Worm (Caenorhabditis elegans) whole organism, L4 larva: Measurements from ENCODE around the gene nlp-21.

Source experiments
- F26F4.8 ChIP-seq: fragments of 200-800 bp; sonication (Bioruptor generic); conservative IDR thresholded peaks from 2 replicates; pipeline ENCODE4 v1.3.6; 2022; ENCODE audit warnings: missing genetic modification characterization, missing compliant biosample characterization
- T20F7.1 ChIP-seq: fragments of 200-800 bp; sonication (Bioruptor generic); optimal IDR thresholded peaks from 2 replicates; lab custom pipeline; 2018; ENCODE audit warnings: mild to moderate bottlenecking, missing genetic modification characterization, missing compliant biosample characterization
- Y105C5A.15 ChIP-seq: fragments of 200-800 bp; sonication (Bioruptor generic); IDR thresholded peaks from 2 replicates; pipeline ENCODE4 v1.3.6; 2022; ENCODE audit warnings: missing genetic modification characterization, missing compliant biosample characterization
- Y48G9A.11 ChIP-seq: fragments of 200-800 bp; sonication (Bioruptor generic); IDR thresholded peaks from 2 replicates; pipeline ENCODE4 v1.3.6; 2022; ENCODE audit warnings: missing genetic modification reagents, missing genetic modification characterization, missing compliant biosample characterization
- ama-1 ChIP-seq: fragments of 150-350 bp; optimal IDR thresholded peaks from 2 replicates; lab custom pipeline; 2014; ENCODE audit warnings: inconsistent platforms, mixed read lengths
- arid-1 ChIP-seq: fragments of 200-800 bp; sonication (Bioruptor generic); conservative IDR thresholded peaks from 2 replicates; pipeline ENCODE4 v1.3.6; 2022; ENCODE audit warnings: missing genetic modification reagents, missing genetic modification characterization, missing compliant biosample characterization
- ceh-32 ChIP-seq: sonication (generic microtip); optimal IDR thresholded peaks from 2 replicates; lab custom pipeline; 2016; ENCODE audit warnings: mild to moderate bottlenecking, missing genetic modification characterization, missing compliant biosample characterization; ENCODE audit not compliant: poor library complexity
- ceh-62 ChIP-seq: sonication (generic microtip); optimal IDR thresholded peaks from 2 replicates; lab custom pipeline; 2017; ENCODE audit warnings: missing biosample characterization, missing genetic modification characterization
- ces-1 ChIP-seq: fragments of 150-350 bp; sonication (generic microtip); optimal IDR thresholded peaks from 4 replicates; lab custom pipeline; 2014; ENCODE audit warnings: missing biosample characterization, missing genetic modification reagents, missing genetic modification characterization
- dmd-6 ChIP-seq: fragments of 200-800 bp; sonication (Bioruptor generic); IDR thresholded peaks from 2 replicates; pipeline ENCODE4 v1.3.6; 2022; ENCODE audit warnings: missing genetic modification reagents, missing genetic modification characterization, missing compliant biosample characterization
- hif-1 ChIP-seq, 2 experiments: sonication (generic microtip); optimal IDR thresholded peaks; 2 replicates each; lab custom pipeline; 2016 to 2017; ENCODE audit warnings: missing compliant biosample characterization in 2 of 2, missing genetic modification characterization in 2 of 2, missing genetic modification reagents in 2 of 2, missing genotype in 2 of 2, mild to moderate bottlenecking in 1 of 2
- lim-7 ChIP-seq: fragments of 200-800 bp; sonication (Bioruptor generic); IDR thresholded peaks from 2 replicates; pipeline ENCODE4 v1.3.6; 2022; ENCODE audit warnings: missing genetic modification characterization, missing compliant biosample characterization
- lin-13 ChIP-seq: fragments of 150-350 bp; optimal IDR thresholded peaks from 2 replicates; lab custom pipeline; 2014; ENCODE audit warnings: missing biosample characterization, missing genetic modification reagents, missing genetic modification characterization
- lin-38 ChIP-seq: fragments of 200-800 bp; sonication (Bioruptor generic); IDR thresholded peaks from 2 replicates; pipeline ENCODE4 v1.3.6; 2022; ENCODE audit warnings: missing genetic modification reagents, missing genetic modification characterization, missing compliant biosample characterization
- lin-39 ChIP-seq: fragments of 150-350 bp; optimal IDR thresholded peaks from 2 replicates; lab custom pipeline; 2014; ENCODE audit warnings: missing biosample characterization, missing genetic modification reagents, missing genetic modification characterization
- lir-3 ChIP-seq: sonication (generic microtip); optimal IDR thresholded peaks from 2 replicates; lab custom pipeline; 2016; ENCODE audit warnings: mild to moderate bottlenecking, missing genetic modification characterization, missing compliant biosample characterization
- mdt-29 ChIP-seq: fragments of 200-800 bp; sonication (Bioruptor generic); IDR thresholded peaks from 2 replicates; pipeline ENCODE4 v1.3.6; 2022; ENCODE audit warnings: missing genetic modification reagents, missing genetic modification characterization, missing compliant biosample characterization
- nhr-28 ChIP-seq: fragments of 150-350 bp; optimal IDR thresholded peaks from 2 replicates; lab custom pipeline; 2014; ENCODE audit warnings: missing biosample characterization, missing genetic modification characterization
- nhr-41 ChIP-seq: fragments of 200-800 bp; sonication (Bioruptor generic); IDR thresholded peaks from 2 replicates; pipeline ENCODE4 v1.3.6; 2022; ENCODE audit warnings: missing genetic modification reagents, missing genetic modification characterization, missing compliant biosample characterization
- nhr-42 ChIP-seq: fragments of 200-800 bp; sonication (Bioruptor generic); IDR thresholded peaks from 2 replicates; pipeline ENCODE4 v1.3.6; 2022; ENCODE audit warnings: missing genetic modification characterization, missing compliant biosample characterization
- nhr-48 ChIP-seq: sonication (generic microtip); optimal IDR thresholded peaks from 2 replicates; lab custom pipeline; 2016; ENCODE audit warnings: mild to moderate bottlenecking, missing genetic modification characterization, missing compliant biosample characterization
- nhr-76 ChIP-seq: fragments of 150-350 bp; optimal IDR thresholded peaks from 2 replicates; lab custom pipeline; 2014; ENCODE audit warnings: missing biosample characterization, missing genetic modification characterization
- nhr-77 ChIP-seq: fragments of 150-350 bp; optimal IDR thresholded peaks from 2 replicates; lab custom pipeline; 2014; ENCODE audit warnings: missing biosample characterization, missing genetic modification characterization
- pha-4 ChIP-seq, 2 experiments: fragments of 150-350 bp in 1 of 2; fragments of 200-800 bp in 1 of 2; sonication (Bioruptor generic) in 1 of 2; IDR thresholded peaks in 1 of 2; optimal IDR thresholded peaks in 1 of 2; 2 replicates each; pipeline versions ENCODE4 v1.3.6 to Lab custom; 2014 to 2022; ENCODE audit warnings: missing genetic modification characterization in 2 of 2, missing genetic modification reagents in 2 of 2, missing biosample characterization in 1 of 2, missing compliant biosample characterization in 1 of 2
- php-3 ChIP-seq: fragments of 200-800 bp; sonication (Bioruptor generic); IDR thresholded peaks from 2 replicates; pipeline ENCODE4 v1.3.6; 2022; ENCODE audit warnings: missing genetic modification reagents, missing genetic modification characterization, missing compliant biosample characterization
- saeg-2 ChIP-seq: fragments of 200-800 bp; sonication (Bioruptor generic); IDR thresholded peaks from 2 replicates; pipeline ENCODE4 v1.3.6; 2022; ENCODE audit warnings: missing genetic modification reagents, missing genetic modification characterization, missing compliant biosample characterization
- spr-1 ChIP-seq: sonication (generic microtip); optimal IDR thresholded peaks from 2 replicates; lab custom pipeline; 2016; ENCODE audit warnings: mild to moderate bottlenecking, missing genetic modification characterization, missing compliant biosample characterization
- tra-1 ChIP-seq: fragments of 200-800 bp; sonication (Bioruptor generic); IDR thresholded peaks from 2 replicates; pipeline ENCODE4 v1.3.6; 2022; ENCODE audit warnings: missing genetic modification reagents, missing genetic modification characterization, missing compliant biosample characterization
- unc-130 ChIP-seq: sonication (generic microtip); optimal IDR thresholded peaks from 2 replicates; lab custom pipeline; 2016; ENCODE audit warnings: missing genetic modification reagents, missing genetic modification characterization, missing compliant biosample characterization
- zag-1 ChIP-seq: fragments of 150-350 bp; optimal IDR thresholded peaks from 2 replicates; lab custom pipeline; 2014; ENCODE audit warnings: missing biosample characterization, missing genetic modification characterization
- zip-2 ChIP-seq: fragments of 150-350 bp; optimal IDR thresholded peaks from 2 replicates; lab custom pipeline; 2014; ENCODE audit warnings: missing biosample characterization, missing genetic modification characterization
- ztf-11 ChIP-seq: fragments of 150-350 bp; optimal IDR thresholded peaks from 2 replicates; lab custom pipeline; 2014; ENCODE audit warnings: missing biosample characterization, missing genetic modification characterization
- ztf-7 ChIP-seq: fragments of 150-350 bp; optimal IDR thresholded peaks from 2 replicates; lab custom pipeline; 2014; ENCODE audit warnings: missing biosample characterization, missing genetic modification characterization

nlp-21 gene

DNA sequence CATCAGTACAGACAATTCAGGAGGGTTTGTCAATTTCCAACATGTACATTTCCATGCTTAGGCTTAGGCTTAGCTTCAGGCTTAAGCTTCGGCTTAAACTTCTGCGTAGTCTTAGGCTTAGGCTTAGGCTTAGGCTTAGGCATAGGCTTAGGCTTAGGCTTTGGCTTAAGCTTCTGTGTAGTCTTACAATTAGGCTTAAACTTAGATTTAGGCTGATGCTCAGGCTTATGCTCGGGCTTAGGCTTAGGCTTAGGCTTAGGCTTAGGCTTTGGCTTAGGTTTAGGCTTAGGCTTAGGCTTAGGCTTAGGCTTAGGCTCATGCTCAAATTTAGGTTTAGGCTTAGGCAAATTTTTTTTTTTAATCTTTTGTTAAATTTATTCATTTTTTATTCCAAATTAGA, 31.8 kb upstream of the nlp-21 start:
- TF ChIP-seq nhr-76 (no peak), T20F7.1 (GFP tag; lab: Kevin White, UChicago) (no peak), arid-1 (GFP tag; lab: Robert Waterston, UW) (0 out of 2 replicates have a peak, but pooled peaks have one; percentile 15)

DNA sequence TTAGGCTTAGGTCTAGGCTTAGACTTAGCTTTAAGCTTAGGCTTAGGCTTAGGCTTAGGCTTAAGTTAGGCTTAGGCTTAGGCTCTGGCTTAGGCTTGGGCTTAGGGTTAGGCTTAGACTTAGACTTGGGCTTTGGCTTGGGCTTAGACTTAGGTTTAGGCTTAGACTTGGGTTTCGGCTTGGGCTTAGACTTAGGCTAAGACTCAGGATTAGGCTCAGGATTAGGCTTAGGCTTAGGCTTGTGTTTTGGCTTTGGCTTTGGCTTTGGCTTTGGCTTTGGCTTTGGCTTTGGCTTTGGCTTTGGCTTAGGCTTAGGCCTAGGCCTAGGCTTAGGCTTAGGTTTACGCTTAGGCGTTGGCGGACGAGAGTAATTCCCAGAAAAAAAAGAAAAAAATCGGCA, 26.5 kb upstream of the nlp-21 start:
- no peak for TF ChIP-seq nhr-48 (tag; lab: Kevin White, UChicago)
- 0 out of 2 replicates have a peak, but pooled peaks have one; percentile 20 for TF ChIP-seq lim-7
- TF ChIP-seq, all 104 proteins: peak for 1

DNA sequence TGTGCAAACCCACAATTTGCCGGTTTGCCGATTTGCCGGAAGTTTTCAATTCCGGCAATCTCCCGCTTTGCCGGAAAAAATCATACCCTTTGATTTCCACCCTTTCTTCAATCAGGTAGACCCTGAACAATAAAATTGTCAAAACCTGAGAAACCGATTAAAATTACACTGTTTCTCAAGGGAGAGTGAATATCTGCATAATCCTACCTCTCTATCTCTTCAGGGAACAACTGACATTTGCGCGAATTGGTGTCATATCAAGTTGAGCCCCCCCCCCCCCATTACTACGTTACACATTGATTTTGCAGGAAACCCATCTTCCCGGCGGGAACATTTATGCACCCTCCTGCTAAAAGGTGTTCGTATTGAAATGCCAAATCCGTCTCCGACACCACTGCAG, 17.3 kb upstream of the nlp-21 start, which contains the start of gene twk-31:
Gene twk-31 (plus strand): TSS at position 301 of the 400 bp plus-strand sequence.
- TF ChIP-seq tra-1 (GFP tag; lab: Robert Waterston, UW): no peak
- no peak for TF ChIP-seq lin-13
- no peak for TF ChIP-seq nhr-41 (GFP tag; lab: Robert Waterston, UW)
- TF ChIP-seq nhr-28 (tag; lab: Kevin White, UChicago): no peak
- no peak for TF ChIP-seq dmd-6
- no peak for TF ChIP-seq nhr-77
- no peak for TF ChIP-seq ceh-32 (tag; lab: Kevin White, UChicago)
- no peak for TF ChIP-seq saeg-2

DNA sequence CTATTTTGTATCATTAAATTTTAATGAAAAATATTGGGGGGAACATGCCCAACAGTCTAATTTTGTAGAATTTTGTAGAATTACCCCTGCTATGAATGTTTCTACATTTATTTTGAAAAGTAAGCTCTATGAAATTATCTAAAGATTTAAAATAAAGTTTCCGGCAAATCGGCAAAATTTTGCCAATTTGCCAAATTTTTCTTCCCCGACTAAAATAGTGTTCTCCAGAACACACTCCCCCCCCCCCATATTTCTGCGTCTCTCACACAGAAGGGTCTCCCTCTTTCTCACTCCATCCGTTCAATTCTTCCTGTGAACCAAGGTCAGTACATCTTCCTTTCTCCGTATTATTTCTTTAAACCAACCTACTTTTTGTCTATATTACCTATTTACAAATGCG, 12.0 kb upstream of the nlp-21 start, which contains the start of gene Y47D3B.4:
Gene Y47D3B.4 (plus strand): TSS at position 301 of the 400 bp plus-strand sequence.
- no peak for TF ChIP-seq pha-4 (GFP tag; IDR thresholded peaks at IDR 0.05; lab: Robert Waterston, UW)
- TF ChIP-seq pha-4 (tag; optimal IDR thresholded peaks at IDR 0.05; lab: Kevin White, UChicago): no peak
- no peak for TF ChIP-seq F26F4.8 (GFP tag; lab: Robert Waterston, UW)
- TF ChIP-seq ama-1 (lab: Kevin White, UChicago): no peak
- TF ChIP-seq ztf-7 (tag; lab: Kevin White, UChicago): no peak
- TF ChIP-seq Y48G9A.11 (GFP tag; lab: Robert Waterston, UW): no peak
- TF ChIP-seq php-3 (GFP tag; lab: Robert Waterston, UW): no peak
- no peak for TF ChIP-seq spr-1 (tag; lab: Kevin White, UChicago)
- TF ChIP-seq ztf-11 (tag; lab: Kevin White, UChicago): no peak
- TF ChIP-seq mdt-29 (GFP tag; lab: Robert Waterston, UW): no peak
- no peak for TF ChIP-seq lin-38 (GFP tag; lab: Robert Waterston, UW)
- no peak for TF ChIP-seq nhr-48 (tag; lab: Kevin White, UChicago)
- TF ChIP-seq lir-3 (tag; lab: Kevin White, UChicago): no peak
- no peak for TF ChIP-seq Y105C5A.15
- TF ChIP-seq unc-130 (GFP tag; lab: Kevin White, UChicago): no peak
- TF ChIP-seq ceh-62 (tag; lab: Kevin White, UChicago): no peak
- no peak for TF ChIP-seq zag-1 (tag; lab: Kevin White, UChicago)
- TF ChIP-seq zip-2 (tag; lab: Kevin White, UChicago): no peak
- no peak for TF ChIP-seq lin-39 (tag; lab: Kevin White, UChicago)
- TF ChIP-seq hif-1 (tag; optimal IDR thresholded peaks at IDR 0.05; lab: Kevin White, UChicago): no peak
- no peak for TF ChIP-seq nhr-42
- TF ChIP-seq, all 104 proteins: peak for 0

DNA sequence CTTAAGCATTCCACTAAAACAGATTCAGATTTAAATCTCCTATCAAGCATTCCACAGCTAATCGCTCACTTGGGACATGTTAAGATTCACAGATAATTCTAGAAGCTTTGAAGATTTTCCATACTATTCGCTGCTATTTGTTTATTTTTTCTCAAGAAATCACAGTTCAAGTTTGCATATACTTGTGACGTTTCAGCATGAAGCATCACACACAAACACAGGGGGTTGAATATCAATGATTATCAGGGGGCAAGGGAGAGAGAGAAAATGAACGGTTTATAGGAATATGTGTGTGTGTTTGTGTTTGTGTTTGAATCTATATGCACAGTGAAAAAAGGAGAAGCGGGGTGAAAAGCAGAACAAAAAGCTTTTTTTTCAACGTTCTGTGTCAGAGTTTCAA, 9.7 kb upstream of the nlp-21 start, which contains the start of gene Y47D3B.12:
Gene Y47D3B.12 (plus strand): TSS at position 301 of the 400 bp plus-strand sequence.
- TF ChIP-seq dmd-6: no peak
- TF ChIP-seq ces-1 (GFP tag; lab: Kevin White, UChicago): no peak
